Worm (Caenorhabditis elegans): ENCODE results near the gene fln-1.
A peak's percentile ranks its signal among the peaks of the same experiment; 100 is the strongest.

fln-1 gene

ce11 chrIV:393409-393930 lies 17.7 kb upstream of the fln-1 start, which contains the start of the genes T07A9.15 and nog-1 (continued):
- TF ChIP-seq nfya-1 (tag; optimal IDR thresholded peaks at IDR 0.05; ENCODE audit: borderline replicate concordance, insufficient read depth) (no peak), mcd-1 (GFP tag; IDR thresholded peaks at IDR 0.05) (peak; percentile 36; the same call in 1 of the 2 replicates), lsl-1 (GFP tag; optimal IDR thresholded peaks at IDR 0.05) (peak; percentile 84), Y53F4B.3 (GFP tag; IDR thresholded peaks at IDR 0.05) (no peak), ztf-26 (tag; optimal IDR thresholded peaks at IDR 0.05) (no peak), Y53G8AR.9 (GFP tag; conservative IDR thresholded peaks at IDR 0.05) (0 out of 2 replicates have a peak, but pooled peaks have one; percentile 10), F22D6.2 (tag; optimal IDR thresholded peaks at IDR 0.05) (no peak), sea-2 (GFP tag; IDR thresholded peaks at IDR 0.05) (no peak), ztf-6 (GFP tag; IDR thresholded peaks at IDR 0.05) (no peak), lin-54 (GFP tag; optimal IDR thresholded peaks at IDR 0.05) (peak; percentile 49), dox-1 (GFP tag; IDR thresholded peaks at IDR 0.05) (no peak), T26A5.8 (tag; optimal IDR thresholded peaks at IDR 0.05) (no peak), ztf-25 (GFP tag; IDR thresholded peaks at IDR 0.05) (no peak), K12H6.12 (tag; optimal IDR thresholded peaks at IDR 0.05) (no peak), lsy-27 (tag; optimal IDR thresholded peaks at IDR 0.05; ENCODE audit: borderline replicate concordance, insufficient read depth) (no peak), ztf-22 (GFP tag; optimal IDR thresholded peaks at IDR 0.05) (no peak), ceh-27 (GFP tag; optimal IDR thresholded peaks at IDR 0.05) (peak; percentile 53), ZK185.1 (tag; optimal IDR thresholded peaks at IDR 0.05; ENCODE audit: poor library complexity, severe bottlenecking) (no peak), lin-40 (tag; optimal IDR thresholded peaks at IDR 0.05) (peak; percentile 45), F57C9.4 (tag; optimal IDR thresholded peaks at IDR 0.05) (no peak), hrde-1 (tag; optimal IDR thresholded peaks at IDR 0.05; ENCODE audit: borderline replicate concordance) (no peak), tbp1 (GFP tag; optimal IDR thresholded peaks at IDR 0.05) (peak; percentile 20), dpl-1 (GFP tag; optimal IDR thresholded peaks at IDR 0.05) (no peak), ekl-4 (GFP tag; IDR thresholded peaks at IDR 0.05) (no peak; the same call in 1 of the 2 replicates), ceh-58 (GFP tag; IDR thresholded peaks at IDR 0.05) (no peak), snpc-4 (GFP tag; optimal IDR thresholded peaks at IDR 0.05) (no peak), snpc-4 (tag; optimal IDR thresholded peaks at IDR 0.05) (peak in 3 of 4 experiments; percentile 21 to 49 (median 26)), gei-17 (GFP tag; optimal IDR thresholded peaks at IDR 0.05) (no peak), ceh-91 (GFP tag; IDR thresholded peaks at IDR 0.05) (no peak), cebp-1 (GFP tag; IDR thresholded peaks at IDR 0.05) (no peak), cebp-1 (tag; optimal IDR thresholded peaks at IDR 0.05) (peak; percentile 43), nhr-179 (tag; optimal IDR thresholded peaks at IDR 0.05) (no peak), akir-1 (GFP tag; optimal IDR thresholded peaks at IDR 0.05) (no peak), cebp-2 (GFP tag; IDR thresholded peaks at IDR 0.05) (no peak), hlh-26 (GFP tag; conservative IDR thresholded peaks at IDR 0.05) (no peak), efl-1 (GFP tag; optimal IDR thresholded peaks at IDR 0.05) (peak; percentile 24)

DNA sequence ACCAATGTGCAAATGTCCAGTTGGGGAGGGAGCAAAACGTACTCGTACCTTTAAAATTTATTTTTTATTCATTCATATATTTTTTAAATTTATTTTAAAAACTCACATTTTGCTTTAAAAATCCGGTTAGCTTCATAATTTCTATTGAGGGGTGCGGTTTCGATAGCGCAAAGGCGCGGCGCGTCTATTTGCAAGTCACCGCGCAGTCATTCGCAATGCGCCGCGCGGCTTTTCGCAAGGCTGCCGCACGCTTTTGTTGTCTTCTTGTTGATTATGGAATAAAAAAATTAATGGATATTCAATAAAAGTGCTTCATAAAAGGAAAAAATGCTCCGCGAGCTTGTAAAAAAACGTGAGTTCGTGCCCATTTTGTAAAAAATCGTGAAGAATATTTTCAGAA lies 14.5 kb upstream of the fln-1 start, which contains the start of the genes ears-2 and uncp-18:
ears-2 (minus strand) TSS at position 190 of the 400 bp plus-strand sequence.
uncp-18 (plus strand) TSS at position 282 of the 400 bp plus-strand sequence.
- 0 out of 2 replicates have a peak, but pooled peaks have one; percentile 54 for TF ChIP-seq ztf-6 (GFP tag; IDR thresholded peaks at IDR 0.05)
- peak; percentile 31 for TF ChIP-seq ceh-79 (tag; optimal IDR thresholded peaks at IDR 0.05)
- peak; percentile 56 for TF ChIP-seq ztf-26 (tag; optimal IDR thresholded peaks at IDR 0.05)
- 0 out of 2 replicates have a peak, but pooled peaks have one; percentile 22 for TF ChIP-seq madf-8 (GFP tag; conservative IDR thresholded peaks at IDR 0.05)
- peak; percentile 80 for TF ChIP-seq F52B5.7 (tag; optimal IDR thresholded peaks at IDR 0.05)
- TF ChIP-seq tlf-1 (GFP tag; optimal IDR thresholded peaks at IDR 0.05), result peak; percentile 87
- peak; percentile 73 for TF ChIP-seq lsl-1 (GFP tag; optimal IDR thresholded peaks at IDR 0.05)
- peak; percentile 66 for TF ChIP-seq somi-1 (GFP tag; optimal IDR thresholded peaks at IDR 0.05)
- TF ChIP-seq egl-44 (GFP tag; IDR thresholded peaks at IDR 0.05), result peak; percentile 89
- TF ChIP-seq ztf-28 (GFP tag; IDR thresholded peaks at IDR 0.05), result peak; percentile 90
- no peak for TF ChIP-seq ets-4 (GFP tag; optimal IDR thresholded peaks at IDR 0.05)
- TF ChIP-seq nhr-27 (tag; optimal IDR thresholded peaks at IDR 0.05), result no peak
- TF ChIP-seq F49E8.2 (tag; optimal IDR thresholded peaks at IDR 0.05; ENCODE audit: insufficient read depth), result peak; percentile 84
- TF ChIP-seq nfya-2 (GFP tag; IDR thresholded peaks at IDR 0.05), result no peak
- TF ChIP-seq hlh-12 (tag; optimal IDR thresholded peaks at IDR 0.05), result no peak
- TF ChIP-seq Y53G8AR.9 (GFP tag; conservative IDR thresholded peaks at IDR 0.05), result peak; percentile 88
- peak; percentile 46 for TF ChIP-seq dpl-1 (GFP tag; optimal IDR thresholded peaks at IDR 0.05)
- TF ChIP-seq sptf-2 (GFP tag; optimal IDR thresholded peaks at IDR 0.05), result peak; percentile 95

Measured in whole organism, young adult.